Fruit fly (Drosophila melanogaster): ENCODE results near the gene CG13051.

dm6 chr3L:16217935-16218334, 47.0 kb downstream of the CG13051 start:
- TF ChIP-seq GATAd (GFP tag; optimal IDR thresholded peaks at IDR 0.05) (no peak), lola (GFP tag; optimal IDR thresholded peaks at IDR 0.05) (no peak), jim (GFP tag; optimal IDR thresholded peaks at IDR 0.05) (no peak), Hr83 (GFP tag; optimal IDR thresholded peaks at IDR 0.05; ENCODE audit: poor library complexity, severe bottlenecking) (no peak), Vsx2 (GFP tag; optimal IDR thresholded peaks at IDR 0.05; ENCODE audit: partially characterized antibody) (no peak), Myc (optimal IDR thresholded peaks at IDR 0.05) (no peak), Hnf4 (GFP tag; optimal IDR thresholded peaks at IDR 0.05) (no peak), CrebA (GFP tag; optimal IDR thresholded peaks at IDR 0.05; ENCODE audit: borderline replicate concordance) (no peak)
